Worm (Caenorhabditis elegans) whole organism, L4 larva: Measurements from ENCODE around the gene Y102A11A.3.

Source experiments
- ceh-28 ChIP-seq: fragments of 150-350 bp; optimal IDR thresholded peaks from 2 replicates; lab custom pipeline; 2014; ENCODE audit warnings: missing biosample characterization, missing genetic modification reagents, missing genetic modification characterization
- ces-1 ChIP-seq: fragments of 150-350 bp; sonication (generic microtip); optimal IDR thresholded peaks from 4 replicates; lab custom pipeline; 2014; ENCODE audit warnings: missing biosample characterization, missing genetic modification reagents, missing genetic modification characterization
- nhr-11 ChIP-seq: fragments of 150-350 bp; optimal IDR thresholded peaks from 2 replicates; lab custom pipeline; 2014; ENCODE audit warnings: missing biosample characterization, missing genetic modification characterization
- nhr-237 ChIP-seq: sonication (generic microtip); optimal IDR thresholded peaks from 2 replicates; lab custom pipeline; 2017; ENCODE audit warnings: missing biosample characterization, missing genetic modification characterization
- snpc-4 ChIP-seq: fragments of 150-350 bp; optimal IDR thresholded peaks from 2 replicates; lab custom pipeline; 2014; ENCODE audit warnings: missing biosample characterization, missing genetic modification characterization
- spr-1 ChIP-seq: sonication (generic microtip); optimal IDR thresholded peaks from 2 replicates; lab custom pipeline; 2016; ENCODE audit warnings: mild to moderate bottlenecking, missing genetic modification characterization, missing compliant biosample characterization

DNA sequence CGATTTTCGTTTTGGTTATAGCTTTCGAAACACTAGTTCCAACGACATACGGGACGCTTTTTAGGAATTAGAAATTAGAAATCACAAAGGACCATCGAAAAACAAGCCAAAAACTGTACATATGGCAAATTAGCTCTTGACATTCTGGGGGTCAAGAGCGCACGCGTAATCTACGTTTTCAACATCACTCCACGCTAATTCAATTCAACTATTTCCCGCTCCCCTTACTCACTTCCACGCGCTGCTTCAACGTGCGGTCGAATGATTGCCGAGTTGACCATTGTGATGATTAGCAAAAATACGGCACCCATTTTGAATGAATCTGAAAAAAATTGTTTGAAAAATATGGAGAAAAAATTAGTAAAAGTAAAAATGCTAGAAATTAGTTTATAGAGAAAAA is 26.7 kb downstream of the Y102A11A.3 start:
- TF ChIP-seq nhr-237 (tag; lab: Kevin White, UChicago) = no peak
- no peak for TF ChIP-seq snpc-4 (tag; lab: Kevin White, UChicago)
- no peak for TF ChIP-seq ces-1 (GFP tag; lab: Kevin White, UChicago)
- no peak for TF ChIP-seq nhr-11
- TF ChIP-seq ceh-28 = no peak
- TF ChIP-seq spr-1 (tag; lab: Kevin White, UChicago) = no peak
